Worm (Caenorhabditis elegans): ENCODE measurements around the gene acl-3.

The acl-3 gene

DNA sequence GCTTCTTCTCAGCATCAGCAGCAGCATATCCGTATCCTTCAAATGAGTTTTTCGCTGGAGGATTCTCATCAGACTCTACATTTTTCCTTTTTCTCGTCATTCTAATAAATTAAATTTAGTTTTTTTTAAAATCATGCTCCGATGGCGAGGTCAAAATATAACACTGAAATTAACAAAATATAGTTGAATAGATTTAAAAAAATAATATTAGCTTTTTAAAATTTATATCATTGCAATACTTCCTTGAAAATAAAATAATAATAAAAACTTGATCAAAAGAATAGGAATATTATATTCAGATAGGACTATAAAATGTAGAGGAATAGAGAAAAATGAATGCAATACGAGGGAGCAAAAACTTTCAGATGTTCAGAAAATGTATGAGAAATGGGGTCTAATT lies 36.2 kb upstream of the acl-3 start, which contains the start of gene ZK792.5:
Gene ZK792.5, minus strand, starts transcription at position 101 of the 400 bp plus-strand sequence.
- TF ChIP-seq sea-2 (GFP tag; optimal IDR thresholded peaks at IDR 0.05) (no peak), fkh-10 (GFP tag; optimal IDR thresholded peaks at IDR 0.05) (no peak), daf-12 (tag; optimal IDR thresholded peaks at IDR 0.05) (no peak), zag-1 (tag; optimal IDR thresholded peaks at IDR 0.05) (no peak), elt-1 (tag; optimal IDR thresholded peaks at IDR 0.05) (no peak), ztf-4 (tag; optimal IDR thresholded peaks at IDR 0.05) (no peak), ceh-82 (tag; optimal IDR thresholded peaks at IDR 0.05) (no peak)

DNA sequence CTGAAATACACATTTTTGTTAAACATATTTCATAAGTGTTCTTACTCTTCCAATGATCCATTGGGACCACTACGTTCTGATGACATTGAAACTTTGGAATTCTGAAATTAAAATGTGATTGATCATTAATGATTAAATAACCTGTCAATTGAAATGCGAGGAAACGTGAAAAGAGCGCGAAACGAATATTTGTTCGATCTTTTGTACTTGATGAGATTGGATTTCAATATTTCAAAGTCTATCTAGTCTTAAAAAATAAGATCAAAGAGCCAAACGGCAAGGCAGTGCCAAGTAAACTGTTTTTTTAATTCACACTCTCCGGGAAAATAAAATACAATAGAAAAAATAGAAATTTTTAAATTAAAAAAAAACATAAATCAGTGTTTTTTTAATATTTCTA lies 30.1 kb upstream of the acl-3 start, which contains the start of gene ZK792.4:
Gene ZK792.4, minus strand, starts transcription at position 101 of the 400 bp plus-strand sequence.
- TF ChIP-seq unc-39 (tag; optimal IDR thresholded peaks at IDR 0.05), result no peak
- TF ChIP-seq nhr-28 (tag; optimal IDR thresholded peaks at IDR 0.05), result no peak
- TF ChIP-seq ztf-11 (tag; optimal IDR thresholded peaks at IDR 0.05), result no peak
- TF ChIP-seq tbx-2 (tag; optimal IDR thresholded peaks at IDR 0.05), result no peak
- TF ChIP-seq nhr-23 (tag; optimal IDR thresholded peaks at IDR 0.05), result no peak
- no peak for TF ChIP-seq nhr-76 (tag; optimal IDR thresholded peaks at IDR 0.05)
- no peak for TF ChIP-seq snpc-4 (tag; optimal IDR thresholded peaks at IDR 0.05)
- TF ChIP-seq elt-3 (tag; optimal IDR thresholded peaks at IDR 0.05), result no peak
- no peak for TF ChIP-seq elt-1 (tag; optimal IDR thresholded peaks at IDR 0.05)
- no peak for TF ChIP-seq nhr-12 (tag; optimal IDR thresholded peaks at IDR 0.05)
- no peak for TF ChIP-seq R02D3.7 (tag; optimal IDR thresholded peaks at IDR 0.05)
- TF ChIP-seq lin-39 (tag; optimal IDR thresholded peaks at IDR 0.05), result no peak
- TF ChIP-seq skn-1 (tag; optimal IDR thresholded peaks at IDR 0.05), result no peak
- TF ChIP-seq elt-2 (tag; optimal IDR thresholded peaks at IDR 0.05), result no peak
- no peak for TF ChIP-seq pha-4 (tag; optimal IDR thresholded peaks at IDR 0.05)
- no peak for TF ChIP-seq ceh-16 (tag; optimal IDR thresholded peaks at IDR 0.05)
- no peak for TF ChIP-seq lsy-12 (tag; optimal IDR thresholded peaks at IDR 0.05)
- no peak for TF ChIP-seq nhr-237 (tag; optimal IDR thresholded peaks at IDR 0.05)

DNA sequence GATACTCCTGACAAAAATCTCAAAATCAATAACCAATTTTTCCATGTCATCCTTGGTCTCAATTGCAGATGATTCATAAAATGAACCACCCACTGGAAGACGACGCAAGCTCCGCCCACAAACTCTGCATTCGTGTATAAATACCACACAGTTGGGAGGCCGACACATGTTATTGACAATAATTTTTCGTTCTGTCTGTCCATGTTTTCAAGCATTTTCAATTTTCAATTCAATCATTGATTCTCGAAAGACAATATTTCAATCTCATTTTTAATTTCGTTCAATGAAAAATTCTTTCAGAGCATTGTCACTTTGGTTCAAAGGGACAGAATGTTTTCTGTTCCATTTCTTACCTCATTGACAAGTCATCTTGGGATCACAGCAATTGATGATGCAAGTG lies 24.2 kb upstream of the acl-3 start, which contains the start of gene inx-9:
Gene inx-9, plus strand, starts transcription at position 301 of the 400 bp plus-strand sequence.
- no peak for TF ChIP-seq nhr-28 (tag; optimal IDR thresholded peaks at IDR 0.05)
- no peak for TF ChIP-seq nhr-25 (tag; optimal IDR thresholded peaks at IDR 0.05)
- no peak for TF ChIP-seq ZK546.5 (tag; optimal IDR thresholded peaks at IDR 0.05)
- TF ChIP-seq elt-1 (tag; optimal IDR thresholded peaks at IDR 0.05), result no peak
- TF ChIP-seq lsy-12 (tag; optimal IDR thresholded peaks at IDR 0.05), result no peak
- TF ChIP-seq jun-1 (tag; optimal IDR thresholded peaks at IDR 0.05), result no peak
- no peak for TF ChIP-seq mml-1 (tag; optimal IDR thresholded peaks at IDR 0.05)
- TF ChIP-seq mdl-1 (tag; optimal IDR thresholded peaks at IDR 0.05), result no peak

DNA sequence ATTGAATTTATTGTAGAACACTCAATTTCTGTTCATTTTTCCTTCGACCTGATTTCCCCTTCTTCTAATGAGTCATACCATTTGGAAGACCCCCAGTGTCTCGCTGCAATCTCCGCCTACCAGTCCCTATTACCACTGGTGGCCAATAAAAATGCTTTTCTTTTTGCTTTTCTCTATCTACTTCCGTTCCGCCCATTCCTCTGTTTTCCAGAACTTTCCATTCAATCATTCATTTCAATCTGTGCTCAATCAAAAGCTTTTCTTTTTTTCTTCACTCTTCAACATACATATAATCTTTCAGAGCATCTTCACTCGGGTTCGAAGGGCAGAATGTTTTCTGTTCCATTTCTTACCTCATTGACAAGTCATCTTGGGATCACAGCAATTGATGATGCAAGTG lies 21.7 kb upstream of the acl-3 start, which contains the start of gene inx-8:
Gene inx-8, plus strand, starts transcription at position 301 of the 400 bp plus-strand sequence.
- TF ChIP-seq lin-39 (tag; optimal IDR thresholded peaks at IDR 0.05) (no peak), nhr-43 (tag; optimal IDR thresholded peaks at IDR 0.05; ENCODE audit: poor library complexity, severe bottlenecking) (no peak), lin-15B (tag; optimal IDR thresholded peaks at IDR 0.05) (no peak), nhr-237 (tag; optimal IDR thresholded peaks at IDR 0.05) (no peak), R02D3.7 (tag; optimal IDR thresholded peaks at IDR 0.05) (no peak), elt-2 (tag; optimal IDR thresholded peaks at IDR 0.05) (no peak), nhr-11 (tag; optimal IDR thresholded peaks at IDR 0.05) (no peak), skn-1 (tag; optimal IDR thresholded peaks at IDR 0.05) (no peak)

DNA sequence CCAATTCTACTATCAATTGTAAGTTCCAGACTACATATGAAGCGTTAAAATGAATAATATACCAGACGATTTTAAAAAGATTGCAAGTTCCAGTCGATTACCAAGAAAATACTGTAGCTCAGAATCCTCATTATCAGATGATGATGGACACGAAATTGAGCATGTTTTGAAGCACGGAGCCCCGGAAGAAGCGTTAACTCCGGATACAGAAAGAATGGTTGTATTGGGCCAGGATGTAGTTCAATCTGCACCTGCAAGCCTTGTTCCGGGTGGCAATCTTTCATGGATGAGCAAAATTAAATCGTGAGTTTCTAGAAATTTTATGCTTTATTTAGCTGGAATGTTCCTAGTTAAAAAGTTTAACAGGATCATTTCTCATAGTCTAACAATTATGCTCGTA lies 16.2 kb upstream of the acl-3 start, which contains the start of gene atg-4.2:
Gene atg-4.2, plus strand, starts transcription at position 24 of the 400 bp plus-strand sequence.
- TF ChIP-seq nhr-67 (tag; optimal IDR thresholded peaks at IDR 0.05), result no peak
- no peak for TF ChIP-seq nhr-25 (tag; optimal IDR thresholded peaks at IDR 0.05)
- no peak for TF ChIP-seq mdl-1 (tag; optimal IDR thresholded peaks at IDR 0.05)
- TF ChIP-seq egl-27 (tag; optimal IDR thresholded peaks at IDR 0.05), result no peak
- no peak for TF ChIP-seq ztf-11 (tag; optimal IDR thresholded peaks at IDR 0.05)
- TF ChIP-seq ceh-16 (tag; optimal IDR thresholded peaks at IDR 0.05), result no peak
- no peak for TF ChIP-seq nhr-23 (tag; optimal IDR thresholded peaks at IDR 0.05)
- no peak for TF ChIP-seq nhr-11 (tag; optimal IDR thresholded peaks at IDR 0.05)
- no peak for TF ChIP-seq jun-1 (tag; optimal IDR thresholded peaks at IDR 0.05)
- no peak for TF ChIP-seq nfya-1 (tag; optimal IDR thresholded peaks at IDR 0.05; ENCODE audit: insufficient read depth)
- no peak for TF ChIP-seq nhr-76 (tag; optimal IDR thresholded peaks at IDR 0.05)
- no peak for TF ChIP-seq unc-62 (GFP tag; optimal IDR thresholded peaks at IDR 0.05)
- TF ChIP-seq fos-1 (tag; optimal IDR thresholded peaks at IDR 0.05), result no peak
- no peak for TF ChIP-seq hmg-11 (tag; optimal IDR thresholded peaks at IDR 0.05)
